Fruit fly (Drosophila melanogaster): Measurements from ENCODE around the gene hzg.

Gene hzg

dm6 chr3L:16041260-16042079, 36.9 kb upstream of the hzg start (continued):
- TF ChIP-seq Blimp-1 (GFP tag; optimal IDR thresholded peaks at IDR 0.05) (peak; percentile 55), CG8319 (GFP tag; optimal IDR thresholded peaks at IDR 0.05) (no peak), CG9139 (GFP tag; optimal IDR thresholded peaks at IDR 0.05) (peak; percentile 90), CG1621 (tag; optimal IDR thresholded peaks at IDR 0.05) (peak; percentile 75), CG6792 (GFP tag; optimal IDR thresholded peaks at IDR 0.05) (no peak), Smox (GFP tag; optimal IDR thresholded peaks at IDR 0.05) (peak; percentile 4), CG10669 (GFP tag; optimal IDR thresholded peaks at IDR 0.05) (peak; percentile 49), CG16779 (tag; optimal IDR thresholded peaks at IDR 0.05) (peak; percentile 73), Sox14 (GFP tag; optimal IDR thresholded peaks at IDR 0.05) (peak; percentile 61), Met (GFP tag; optimal IDR thresholded peaks at IDR 0.05) (peak; percentile 22)

dm6 chr3L:16040389-16040788, 35.9 kb upstream of the hzg start:
- no peak for TF ChIP-seq CG11762 (GFP tag; optimal IDR thresholded peaks at IDR 0.05; ENCODE audit: insufficient read depth)
- peak; percentile 15 for TF ChIP-seq Met (GFP tag; optimal IDR thresholded peaks at IDR 0.05)
- peak; percentile 51 for TF ChIP-seq svp (GFP tag)

DNA sequence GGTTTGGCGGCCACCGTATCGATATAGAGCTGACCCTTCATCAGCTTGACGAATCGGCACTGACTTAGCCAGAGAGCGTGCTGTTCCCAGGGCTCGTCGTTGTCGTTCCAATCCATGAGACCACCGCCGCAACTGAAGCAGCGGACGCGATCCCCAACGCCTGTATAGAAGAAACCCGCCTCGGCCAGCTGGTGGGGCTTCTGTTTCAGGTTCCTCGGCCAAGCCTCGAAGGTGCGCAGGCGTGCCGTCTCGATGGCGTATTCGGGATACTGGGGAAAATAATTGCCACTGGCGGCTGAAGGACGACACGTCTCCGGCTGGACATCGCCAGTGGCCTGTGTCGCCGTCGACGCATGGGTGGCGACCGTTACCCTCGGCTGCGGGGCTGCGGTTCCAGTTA, 34.5 kb upstream of the hzg start:
- TF ChIP-seq cyc (GFP tag; optimal IDR thresholded peaks at IDR 0.05) (no peak), CG6808 (GFP tag; optimal IDR thresholded peaks at IDR 0.05) (no peak), Hr39 (GFP tag; optimal IDR thresholded peaks at IDR 0.05) (no peak), achi (GFP tag; optimal IDR thresholded peaks at IDR 0.05) (no peak), Ets96B (tag; optimal IDR thresholded peaks at IDR 0.05) (no peak), Eip78C (GFP tag) (no peak), esn (GFP tag; optimal IDR thresholded peaks at IDR 0.05) (no peak), Hr38 (GFP tag; optimal IDR thresholded peaks at IDR 0.05) (no peak), Met (GFP tag; optimal IDR thresholded peaks at IDR 0.05) (no peak), CG11762 (GFP tag; optimal IDR thresholded peaks at IDR 0.05; ENCODE audit: insufficient read depth) (no peak), dac (GFP tag; optimal IDR thresholded peaks at IDR 0.05) (no peak), topi (GFP tag; optimal IDR thresholded peaks at IDR 0.05) (no peak), eg (GFP tag; IDR thresholded peaks at IDR 0.05) (no peak), CG6854 (GFP tag; optimal IDR thresholded peaks at IDR 0.05) (no peak), CG34406 (GFP tag; optimal IDR thresholded peaks at IDR 0.05) (no peak), CG11902 (GFP tag; optimal IDR thresholded peaks at IDR 0.05) (no peak), CG11294 (GFP tag; IDR thresholded peaks at IDR 0.05) (no peak), fd85E (GFP tag; optimal IDR thresholded peaks at IDR 0.05) (no peak), net (GFP tag; optimal IDR thresholded peaks at IDR 0.05) (no peak)

DNA sequence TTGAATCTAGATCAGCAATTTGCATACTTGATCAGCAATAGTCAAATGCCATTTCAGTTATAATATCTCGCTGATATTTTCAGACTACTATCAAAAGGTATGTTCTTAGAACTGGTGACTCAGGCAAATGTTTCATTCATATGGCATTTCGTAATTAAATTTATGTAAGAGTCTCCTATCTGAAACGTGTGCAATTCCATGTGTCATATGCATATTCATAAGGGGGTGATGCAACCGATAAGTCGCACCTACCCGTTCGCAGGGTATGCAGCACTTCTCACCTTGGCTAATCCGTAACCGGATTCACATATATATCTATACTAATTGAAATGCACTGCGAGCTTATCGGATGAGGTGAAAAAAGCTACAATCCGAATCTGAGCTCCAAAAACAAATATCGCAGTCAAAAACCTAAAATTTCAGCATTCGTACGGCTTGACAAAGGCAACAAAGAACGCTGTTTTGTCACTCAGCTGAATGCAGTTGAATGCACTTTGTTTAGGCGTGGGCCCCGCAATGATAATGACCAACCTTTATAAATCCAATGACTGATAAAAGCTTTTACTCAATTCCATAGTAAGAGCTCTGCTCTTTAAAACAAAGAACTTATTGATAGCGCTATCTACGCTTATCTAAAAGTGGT, 33.3 kb upstream of the hzg start:
- TF ChIP-seq Ets21C (GFP tag; optimal IDR thresholded peaks at IDR 0.05) (no peak), ss (GFP tag; optimal IDR thresholded peaks at IDR 0.05) (peak; percentile 2 to 53), topi (GFP tag; optimal IDR thresholded peaks at IDR 0.05) (peak; percentile 59), esn (GFP tag; optimal IDR thresholded peaks at IDR 0.05) (no peak), CG3032 (tag; optimal IDR thresholded peaks at IDR 0.05) (no peak), CG15336 (GFP tag; IDR thresholded peaks at IDR 0.05) (0 out of 2 replicates have a peak, but pooled peaks have one; percentile 11), CG6163 (GFP tag; IDR thresholded peaks at IDR 0.05) (peak; percentile 68; the same call in 1 of the 3 replicates), Sox15 (GFP tag; optimal IDR thresholded peaks at IDR 0.05) (no peak), CG10669 (GFP tag; optimal IDR thresholded peaks at IDR 0.05) (no peak), Met (GFP tag; optimal IDR thresholded peaks at IDR 0.05) (peak; percentile 32), vri (GFP tag; optimal IDR thresholded peaks at IDR 0.05) (peak; percentile 98), CG11762 (GFP tag; optimal IDR thresholded peaks at IDR 0.05; ENCODE audit: insufficient read depth) (no peak), acj6 (GFP tag; optimal IDR thresholded peaks at IDR 0.05) (no peak), fd59A (GFP tag; optimal IDR thresholded peaks at IDR 0.05) (no peak), CG6854 (GFP tag; optimal IDR thresholded peaks at IDR 0.05) (no peak), lz (GFP tag; optimal IDR thresholded peaks at IDR 0.05) (no peak), CG11902 (GFP tag; optimal IDR thresholded peaks at IDR 0.05) (peak; percentile 4), CG16779 (tag; optimal IDR thresholded peaks at IDR 0.05) (no peak), Gug (GFP tag; IDR thresholded peaks at IDR 0.05) (0 out of 2 replicates have a peak, but pooled peaks have one; percentile 18), CG1621 (tag; optimal IDR thresholded peaks at IDR 0.05) (no peak), CG7368 (GFP tag; optimal IDR thresholded peaks at IDR 0.05) (no peak), CG3919 (GFP tag; optimal IDR thresholded peaks at IDR 0.05) (peak; percentile 21), eg (GFP tag; IDR thresholded peaks at IDR 0.05) (peak; percentile 77), CG11294 (GFP tag; IDR thresholded peaks at IDR 0.05) (no peak), fd85E (GFP tag; optimal IDR thresholded peaks at IDR 0.05) (peak; percentile 10), Hr4 (GFP tag; optimal IDR thresholded peaks at IDR 0.05) (peak; percentile 18)

Measured in whole organism, prepupa.